Fruit fly (Drosophila melanogaster) S2 (cell line): ENCODE results near the gene Usp16-45.
A peak's percentile ranks its signal among the peaks of the same experiment; 100 is the strongest.

Experiments
- CG8478 ChIP-seq: fragments of >200 bp; optimal IDR thresholded peaks from 2 replicates; lab custom pipeline; 2018
- CTCF ChIP-seq, 2 experiments: fragments of >200 bp; optimal IDR thresholded peaks; 2 replicates each; lab custom pipeline; 2018

Usp16-45 gene

dm6 chrX:5421407-5422250 lies at the start of gene Usp16-45:
Usp16-45 (plus strand) TSS chrX:5421533.
- TF ChIP-seq CTCF (optimal IDR thresholded peaks at IDR 0.05; lab: Kevin White, UChicago): no peak

dm6 chrX:5382539-5382938 lies 38.8 kb upstream of the Usp16-45 start:
- TF ChIP-seq CG8478: no peak
- no peak for TF ChIP-seq CTCF (optimal IDR thresholded peaks at IDR 0.05; lab: Kevin White, UChicago)

dm6 chrX:5408869-5409268 lies 12.5 kb upstream of the Usp16-45 start:
- no peak for TF ChIP-seq CG8478
- TF ChIP-seq CTCF (optimal IDR thresholded peaks at IDR 0.05; lab: Kevin White, UChicago): no peak

DNA sequence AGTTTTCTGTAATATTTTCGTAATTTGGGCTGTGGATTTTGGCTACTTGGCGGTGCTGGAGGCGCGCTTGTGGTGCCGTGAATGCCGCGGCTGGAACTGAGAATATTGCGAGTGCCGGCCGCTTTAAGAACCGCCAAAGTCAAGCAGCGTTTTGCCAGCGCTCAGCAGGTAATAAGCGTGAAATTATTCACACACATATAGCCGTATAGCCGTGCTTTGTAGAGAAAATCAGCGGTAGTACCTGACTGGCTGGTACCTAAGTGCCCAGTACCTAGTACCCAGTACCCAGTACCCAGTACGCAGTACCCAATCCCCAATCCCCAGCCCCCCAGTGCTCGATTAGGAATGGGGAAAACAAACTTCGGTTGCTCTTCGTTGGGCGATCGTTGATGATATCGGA lies 10.6 kb upstream of the Usp16-45 start, which contains the start of gene NAAT1:
Gene NAAT1, minus strand, starts transcription at position 101 of the 400 bp plus-strand sequence.
- no peak for TF ChIP-seq CG8478
- TF ChIP-seq CTCF (optimal IDR thresholded peaks at IDR 0.05; lab: Kevin White, UChicago): no peak

- TF ChIP-seq CG8478: no peak
- no peak for TF ChIP-seq CTCF (optimal IDR thresholded peaks at IDR 0.05; lab: Kevin White, UChicago)
Measured at dm6 chrX:5417836-5418554, 3.3 kb upstream of the Usp16-45 start.

dm6 chrX:5418555-5419044 lies 2.7 kb upstream of the Usp16-45 start:
- TF ChIP-seq CG8478: no peak
- no peak for TF ChIP-seq CTCF (optimal IDR thresholded peaks at IDR 0.05; lab: Kevin White, UChicago)

- TF ChIP-seq CTCF (optimal IDR thresholded peaks at IDR 0.05; lab: Kevin White, UChicago): no peak
Measured at dm6 chrX:5419045-5419901, 2.1 kb upstream of the Usp16-45 start.

- TF ChIP-seq CG8478 (no peak), CTCF (optimal IDR thresholded peaks at IDR 0.05; lab: Kevin White, UChicago) (no peak)
Measured at dm6 chrX:5419905-5420567, 1.3 kb upstream of the Usp16-45 start.

- TF ChIP-seq CTCF (optimal IDR thresholded peaks at IDR 0.05; lab: Kevin White, UChicago) (peak in 1 of 2 experiments; percentile 17), CG8478 (no peak)
Measured at dm6 chrX:5420568-5421019, 739 bp upstream of the Usp16-45 start, which contains the start of gene spoon. spoon (minus strand) TSS chrX:5420867.

dm6 chrX:5422251-5422551 lies 868 bp downstream of the Usp16-45 start:
- no peak for TF ChIP-seq CG8478
- no peak for TF ChIP-seq CTCF (optimal IDR thresholded peaks at IDR 0.05; lab: Kevin White, UChicago)

- no peak for TF ChIP-seq CTCF (optimal IDR thresholded peaks at IDR 0.05; lab: Kevin White, UChicago)
- TF ChIP-seq CG8478: no peak
Measured at dm6 chrX:5427261-5427660, 5.9 kb downstream of the Usp16-45 start, which contains the start of gene CG16756. CG16756 (plus strand) TSS chrX:5427517.

- TF ChIP-seq CTCF (optimal IDR thresholded peaks at IDR 0.05; lab: Kevin White, UChicago): no peak
- TF ChIP-seq CG8478: no peak
Measured at dm6 chrX:5428341-5429077, 7.2 kb downstream of the Usp16-45 start.

DNA sequence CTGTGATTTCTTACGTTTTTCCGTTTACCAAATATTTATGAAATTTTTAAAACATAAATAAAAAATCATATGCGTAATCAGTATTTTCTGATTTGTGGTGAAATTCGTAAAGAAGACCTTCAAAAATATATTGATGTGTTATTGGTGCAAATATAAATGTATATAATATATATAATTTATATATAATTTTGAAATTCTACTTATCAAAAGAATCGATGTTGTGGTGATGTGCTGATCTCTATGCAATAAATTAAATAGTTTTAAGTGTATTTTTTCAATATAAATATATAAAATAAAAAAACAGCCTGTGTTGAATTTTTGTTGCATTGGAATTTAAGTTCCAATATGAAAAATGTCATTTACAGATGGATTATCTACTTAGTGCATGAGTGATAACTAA lies 7.9 kb downstream of the Usp16-45 start, which contains the start of gene CG15784:
Gene CG15784, plus strand, starts transcription at position 301 of the 400 bp plus-strand sequence.
- TF ChIP-seq CTCF (optimal IDR thresholded peaks at IDR 0.05; lab: Kevin White, UChicago) (no peak), CG8478 (no peak)
